Worm (Caenorhabditis elegans) whole organism, mixed stage, embryonic: ENCODE measurements around the gene F59A6.13.

Source experiments
- ces-1 ChIP-seq: fragments of 150-350 bp; optimal IDR thresholded peaks from 2 replicates; lab custom pipeline; 2014; ENCODE audit warnings: missing biosample characterization, missing genetic modification reagents, missing genetic modification characterization
- elt-1 ChIP-seq: sonication (generic microtip); optimal IDR thresholded peaks from 2 replicates; lab custom pipeline; 2017; ENCODE audit warnings: missing genetic modification characterization, mild to moderate bottlenecking, missing compliant biosample characterization, antibody characterized with exemption, moderate library complexity, borderline replicate concordance; ENCODE audit not compliant: insufficient read depth
- ham-2 ChIP-seq: fragments of 200-800 bp; sonication (Bioruptor generic); optimal IDR thresholded peaks from 2 replicates; lab custom pipeline; 2018; ENCODE audit warnings: mild to moderate bottlenecking, missing genetic modification characterization, missing compliant biosample characterization
- hlh-1 ChIP-seq: fragments of 150-350 bp; optimal IDR thresholded peaks from 2 replicates; lab custom pipeline; 2014; ENCODE audit warnings: missing biosample characterization, missing genetic modification reagents, missing genetic modification characterization
- nhr-237 ChIP-seq: fragments of 150-350 bp; optimal IDR thresholded peaks from 2 replicates; lab custom pipeline; 2014; ENCODE audit warnings: missing biosample characterization, missing genetic modification characterization
- pha-4 ChIP-seq: fragments of 150-350 bp; optimal IDR thresholded peaks from 2 replicates; lab custom pipeline; 2018; ENCODE audit warnings: missing biosample characterization, missing genetic modification reagents, missing genetic modification characterization
- unc-39 ChIP-seq: fragments of 150-350 bp; optimal IDR thresholded peaks from 2 replicates; lab custom pipeline; 2014; ENCODE audit warnings: missing biosample characterization, missing genetic modification characterization

DNA sequence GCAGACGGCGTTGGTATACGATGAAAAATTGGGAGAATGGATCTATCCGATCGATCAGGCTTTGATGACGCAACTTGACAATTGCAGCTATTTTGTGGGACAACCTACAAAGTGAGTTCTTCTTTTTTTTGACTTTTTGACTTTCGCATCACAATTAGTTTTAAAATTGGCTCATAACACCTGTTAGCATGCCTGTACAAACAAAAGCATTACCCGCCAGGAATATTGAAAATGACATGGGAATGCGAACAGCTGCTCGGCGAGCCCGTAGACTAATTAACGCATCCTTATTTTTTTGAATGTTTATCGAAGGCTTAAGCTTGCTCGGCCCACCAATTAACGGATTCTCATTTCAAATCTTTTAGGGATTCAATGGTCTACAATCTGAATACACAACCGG lies 35.3 kb upstream of the F59A6.13 start:
- no peak for TF ChIP-seq ces-1 (GFP tag; lab: Kevin White, UChicago)
- TF ChIP-seq elt-1 (tag; lab: Kevin White, UChicago), result no peak
- TF ChIP-seq ham-2 (GFP tag; lab: Kevin White, UChicago), result no peak
- TF ChIP-seq hlh-1, result no peak
- TF ChIP-seq unc-39, result no peak
- TF ChIP-seq pha-4 (tag; lab: Kevin White, UChicago), result no peak
- TF ChIP-seq nhr-237 (tag; lab: Kevin White, UChicago), result no peak
